Worm (Caenorhabditis elegans): ENCODE data around the gene maph-9.

- TF ChIP-seq tbp1 (GFP tag; optimal IDR thresholded peaks at IDR 0.05) (no peak), snpc-4 (GFP tag; optimal IDR thresholded peaks at IDR 0.05) (no peak), snpc-4 (tag; optimal IDR thresholded peaks at IDR 0.05) (peak in 2 of 4 experiments; percentile 42 to 54), ZK185.1 (tag; optimal IDR thresholded peaks at IDR 0.05; ENCODE audit: poor library complexity, severe bottlenecking) (no peak), attf-6 (GFP tag; IDR thresholded peaks at IDR 0.05) (no peak), snpc-1.1 (tag; optimal IDR thresholded peaks at IDR 0.05; ENCODE audit: insufficient read depth) (no peak), ztf-22 (GFP tag; optimal IDR thresholded peaks at IDR 0.05) (no peak), ama-1 (optimal IDR thresholded peaks at IDR 0.05) (no peak), ama-1 (GFP tag; optimal IDR thresholded peaks at IDR 0.05) (no peak), rec-8 (tag; optimal IDR thresholded peaks at IDR 0.05) (no peak), him-1 (tag; optimal IDR thresholded peaks at IDR 0.05) (no peak), Y53F4B.3 (GFP tag; IDR thresholded peaks at IDR 0.05) (no peak), nhr-120 (GFP tag; IDR thresholded peaks at IDR 0.05) (no peak)
These were observed 7.3 kb upstream of the maph-9 start, which contains the start of gene C34D4.4 for ce11 chrIV:7149020-7149601.

Measured in whole organism, young adult.